Worm (Caenorhabditis elegans) whole organism, L2 larva: Measurements from ENCODE around the gene C33A12.3.

Source experiments
- nhr-12 ChIP-seq: fragments of 150-350 bp; optimal IDR thresholded peaks from 2 replicates; lab custom pipeline; 2014; ENCODE audit warnings: missing biosample characterization, missing genetic modification characterization
- nhr-129 ChIP-seq: fragments of 150-350 bp; optimal IDR thresholded peaks from 2 replicates; lab custom pipeline; 2014; ENCODE audit warnings: missing biosample characterization, missing genetic modification characterization
- sem-4 ChIP-seq: fragments of 150-350 bp; optimal IDR thresholded peaks from 2 replicates; lab custom pipeline; 2014; ENCODE audit warnings: missing biosample characterization, missing genetic modification reagents, missing genetic modification characterization
- snpc-4 ChIP-seq: fragments of 150-350 bp; optimal IDR thresholded peaks from 2 replicates; lab custom pipeline; 2014; ENCODE audit warnings: missing biosample characterization, missing genetic modification characterization
- unc-39 ChIP-seq: fragments of 150-350 bp; optimal IDR thresholded peaks from 2 replicates; lab custom pipeline; 2014; ENCODE audit warnings: missing biosample characterization, missing genetic modification characterization
- unc-62 ChIP-seq: fragments of 150-350 bp; optimal IDR thresholded peaks from 2 replicates; lab custom pipeline; 2014; ENCODE audit warnings: missing biosample characterization, missing genetic modification reagents, missing genetic modification characterization

DNA sequence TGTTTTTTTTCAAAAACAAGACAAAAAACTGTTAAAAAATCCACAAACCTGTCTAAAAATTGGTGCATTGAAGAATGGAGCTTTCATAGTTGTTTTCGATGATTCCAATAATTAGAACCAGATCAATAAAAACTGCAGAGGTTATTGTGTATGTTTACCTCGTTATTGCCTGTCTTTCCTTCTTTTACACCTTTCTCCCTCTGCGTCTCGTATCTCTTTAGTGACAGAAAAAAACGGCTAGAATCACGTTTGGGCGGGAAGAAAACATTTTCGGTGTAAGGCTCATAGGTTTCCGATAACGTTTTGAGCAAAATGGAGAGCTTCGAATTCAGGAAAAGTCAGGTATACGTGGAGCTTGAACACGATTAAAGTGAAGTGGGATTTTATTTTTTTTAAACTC, 4.2 kb downstream of the C33A12.3 start, which contains the start of gene ethe-1:
- TF ChIP-seq nhr-129 (peak; percentile 58), unc-62 (GFP tag; lab: Kevin White, UChicago) (no peak), nhr-12 (tag; lab: Kevin White, UChicago) (no peak), sem-4 (no peak), snpc-4 (no peak), unc-39 (tag; lab: Kevin White, UChicago) (no peak)
